Worm (Caenorhabditis elegans) whole organism, early embryonic: ENCODE results near the gene F44G3.7.

ENCODE experiments used
- F13C5.2 ChIP-seq: sonication (generic microtip); optimal IDR thresholded peaks from 2 replicates; lab custom pipeline; 2017; ENCODE audit warnings: mild to moderate bottlenecking, missing genetic modification characterization, inconsistent platforms, missing compliant biosample characterization
- ama-1 ChIP-seq: fragments of 150-350 bp; optimal IDR thresholded peaks from 2 replicates; lab custom pipeline; 2014
- ceh-13 ChIP-seq: fragments of 200-800 bp; sonication (Bioruptor generic); optimal IDR thresholded peaks from 2 replicates; lab custom pipeline; 2018; ENCODE audit warnings: mild to moderate bottlenecking, missing genetic modification characterization, missing compliant biosample characterization
- tra-4 ChIP-seq: sonication (generic microtip); optimal IDR thresholded peaks from 2 replicates; lab custom pipeline; 2017; ENCODE audit warnings: missing genetic modification characterization, missing compliant biosample characterization

DNA sequence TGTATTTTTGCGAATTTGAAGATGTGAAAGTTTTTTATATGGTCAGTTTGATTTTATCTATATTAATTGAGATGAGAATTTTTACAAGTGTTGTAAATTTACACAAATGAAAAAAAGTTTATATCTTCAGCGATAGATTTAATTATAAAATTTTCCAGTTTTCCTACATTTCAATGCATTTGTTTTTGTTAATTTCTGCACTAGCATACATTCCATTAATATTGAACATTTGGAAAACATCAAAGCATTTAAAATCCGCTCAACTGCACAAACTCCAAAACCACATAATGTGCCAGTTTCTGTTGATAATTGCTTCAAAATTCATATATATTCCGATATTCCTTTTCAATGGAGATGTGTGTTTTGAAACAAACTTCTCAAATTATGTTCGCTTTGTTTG is 46.0 kb upstream of the F44G3.7 start, which contains the start of gene srh-277:
- TF ChIP-seq tra-4 (tag; lab: Kevin White, UChicago) = no peak
- no peak for TF ChIP-seq ceh-13 (GFP tag; lab: Kevin White, UChicago)
- TF ChIP-seq ama-1 (lab: Kevin White, UChicago) = no peak
- no peak for TF ChIP-seq F13C5.2 (tag; lab: Kevin White, UChicago)
